Fruit fly (Drosophila melanogaster): ENCODE data around the gene PolI.

PolI gene

dm6 chr3R:8239472-8240301 is 6.4 kb downstream of the PolI start (continued):
- TF ChIP-seq lov (optimal IDR thresholded peaks at IDR 0.05), result no peak
- TF ChIP-seq lov (GFP tag; IDR thresholded peaks at IDR 0.05), result 0 out of 3 replicates have a peak, but pooled peaks have one; percentile 33
- peak; percentile 43; the same call in 1 of the 2 replicates for TF ChIP-seq wor (GFP tag; IDR thresholded peaks at IDR 0.05)
- no peak for TF ChIP-seq Ravus (GFP tag; IDR thresholded peaks at IDR 0.05)
- TF ChIP-seq E2f2 (GFP tag; IDR thresholded peaks at IDR 0.05), result peak; percentile 63
- peak; percentile 40 for TF ChIP-seq schlank (tag; optimal IDR thresholded peaks at IDR 0.05)
- TF ChIP-seq CG9876 (GFP tag; optimal IDR thresholded peaks at IDR 0.05), result peak; percentile 22
- TF ChIP-seq Lhr (GFP tag; optimal IDR thresholded peaks at IDR 0.05), result peak; percentile 56
- no peak for TF ChIP-seq tll (GFP tag; optimal IDR thresholded peaks at IDR 0.05)
- peak; percentile 76 for TF ChIP-seq CG12236 (GFP tag; optimal IDR thresholded peaks at IDR 0.05)
- TF ChIP-seq CG4617 (GFP tag; optimal IDR thresholded peaks at IDR 0.05; ENCODE audit: borderline replicate concordance), result no peak
- TF ChIP-seq CG10462 (GFP tag; optimal IDR thresholded peaks at IDR 0.05), result peak; percentile 78
- TF ChIP-seq sug (tag; optimal IDR thresholded peaks at IDR 0.05), result peak; percentile 92
- TF ChIP-seq BtbVII (GFP tag; optimal IDR thresholded peaks at IDR 0.05), result peak; percentile 94
- peak; percentile 60 for TF ChIP-seq Rx (GFP tag; IDR thresholded peaks at IDR 0.05)
- peak; percentile 76; the same call in 2 of the 3 replicates for TF ChIP-seq CG7357 (GFP tag; IDR thresholded peaks at IDR 0.05)
- peak; percentile 47 for TF ChIP-seq CTCF (GFP tag; optimal IDR thresholded peaks at IDR 0.05)
- peak; percentile 78; the same call in 1 of the 2 replicates for TF ChIP-seq CG3847 (GFP tag; IDR thresholded peaks at IDR 0.05)
- TF ChIP-seq p53 (GFP tag; optimal IDR thresholded peaks at IDR 0.05), result no peak
- peak; percentile 96 for TF ChIP-seq CG12104 (GFP tag; optimal IDR thresholded peaks at IDR 0.05)
- no peak for TF ChIP-seq pita (GFP tag; optimal IDR thresholded peaks at IDR 0.05)
- peak; percentile 87 for TF ChIP-seq CG17359 (tag; optimal IDR thresholded peaks at IDR 0.05)
- TF ChIP-seq HLHmδ (GFP tag; optimal IDR thresholded peaks at IDR 0.05), result no peak
- peak; percentile 81 for TF ChIP-seq oc (tag; optimal IDR thresholded peaks at IDR 0.05)
- peak; percentile 82 for TF ChIP-seq Atf6 (GFP tag; IDR thresholded peaks at IDR 0.05)
- peak; percentile 86 for TF ChIP-seq lilli (GFP tag; optimal IDR thresholded peaks at IDR 0.05)
- peak; percentile 21 for TF ChIP-seq emc (GFP tag; optimal IDR thresholded peaks at IDR 0.05)
- TF ChIP-seq scrt (GFP tag; optimal IDR thresholded peaks at IDR 0.05), result peak; percentile 79
- TF ChIP-seq D19B (GFP tag; optimal IDR thresholded peaks at IDR 0.05), result peak; percentile 83
- TF ChIP-seq Oaz (GFP tag; IDR thresholded peaks at IDR 0.05), result peak; percentile 28; the same call in 1 of the 2 replicates
- no peak for TF ChIP-seq mld (GFP tag; IDR thresholded peaks at IDR 0.05; ENCODE audit: partially characterized antibody)
- no peak for TF ChIP-seq bigmax (GFP tag; optimal IDR thresholded peaks at IDR 0.05)
- peak; percentile 79 for TF ChIP-seq kah (GFP tag; optimal IDR thresholded peaks at IDR 0.05)
- peak; percentile 92 for TF ChIP-seq Hmr (GFP tag; optimal IDR thresholded peaks at IDR 0.05)
- TF ChIP-seq CG33213 (GFP tag; optimal IDR thresholded peaks at IDR 0.05), result no peak
- peak; percentile 94 for TF ChIP-seq CG7839 (tag; optimal IDR thresholded peaks at IDR 0.05)
- TF ChIP-seq CG11695 (GFP tag; IDR thresholded peaks at IDR 0.05), result peak; percentile 72
- peak; percentile 75 for TF ChIP-seq CG12155 (GFP tag; optimal IDR thresholded peaks at IDR 0.05)
- TF ChIP-seq CG2678 (tag; optimal IDR thresholded peaks at IDR 0.05), result peak; percentile 97
- no peak for TF ChIP-seq Doc3 (GFP tag; IDR thresholded peaks at IDR 0.05; ENCODE audit: partially characterized antibody)
- peak; percentile 30 for TF ChIP-seq jumu (GFP tag; optimal IDR thresholded peaks at IDR 0.05)
- no peak for TF ChIP-seq br (optimal IDR thresholded peaks at IDR 0.05)
- TF ChIP-seq CG4854 (GFP tag; optimal IDR thresholded peaks at IDR 0.05), result peak; percentile 54
- peak; percentile 85 for TF ChIP-seq dysf (GFP tag; IDR thresholded peaks at IDR 0.05)
- TF ChIP-seq sim (GFP tag; IDR thresholded peaks at IDR 0.05), result peak; percentile 57; the same call in 1 of the 2 replicates
- TF ChIP-seq H2.0 (GFP tag; IDR thresholded peaks at IDR 0.05), result peak; percentile 3
- peak; percentile 87 for TF ChIP-seq Xbp1 (GFP tag; optimal IDR thresholded peaks at IDR 0.05)
- peak; percentile 51; the same call in 1 of the 3 replicates for TF ChIP-seq Mrtf (GFP tag; IDR thresholded peaks at IDR 0.05)
- TF ChIP-seq gem (tag; optimal IDR thresholded peaks at IDR 0.05), result peak; percentile 95
- no peak for TF ChIP-seq mirr (GFP tag; optimal IDR thresholded peaks at IDR 0.05)
